Fruit fly (Drosophila melanogaster) whole organism, embryonic: Measurements from ENCODE around the gene dlg1.

Source experiments
- ATbp ChIP-seq: fragments of 200-800 bp; sonication (Bioruptor generic); optimal IDR thresholded peaks from 2 replicates; lab custom pipeline; 2017; ENCODE audit warnings: missing biosample characterization, mild to moderate bottlenecking, missing genetic modification characterization, missing genetic modification reagents
- Aef1 ChIP-seq: fragments of 200-800 bp; sonication (Bioruptor generic); IDR thresholded peaks from 3 replicates; pipeline ENCODE4 v1.3.6; 2022; ENCODE audit warnings: missing biosample characterization, missing genetic modification characterization
- Atf6 ChIP-seq: fragments of 200-800 bp; sonication (Bioruptor generic); IDR thresholded peaks from 2 replicates; pipeline ENCODE4 v1.3.6; 2022; ENCODE audit warnings: missing biosample characterization, missing genetic modification characterization
- B-H2 ChIP-seq: fragments of 200-800 bp; sonication (Bioruptor generic); optimal IDR thresholded peaks from 2 replicates; lab custom pipeline; 2018; ENCODE audit warnings: missing biosample characterization, mild to moderate bottlenecking, missing genetic modification characterization
- CG10267 ChIP-seq: fragments of 200-800 bp; sonication (Bioruptor generic); optimal IDR thresholded peaks from 2 replicates; lab custom pipeline; 2018; ENCODE audit warnings: missing biosample characterization, mild to moderate bottlenecking, missing genetic modification characterization, moderate library complexity
- CG10366 ChIP-seq: fragments of 200-800 bp; sonication (Bioruptor generic); IDR thresholded peaks from 2 replicates; pipeline ENCODE4 v1.3.6; 2022; ENCODE audit warnings: missing biosample characterization, missing genetic modification characterization
- CG13424 ChIP-seq: fragments of 200-800 bp; sonication (Bioruptor generic); optimal IDR thresholded peaks from 2 replicates; lab custom pipeline; 2019; ENCODE audit warnings: missing biosample characterization, mild to moderate bottlenecking, missing genetic modification characterization, moderate library complexity
- CG13624 ChIP-seq: fragments of 200-800 bp; sonication (Bioruptor generic); optimal IDR thresholded peaks from 2 replicates; lab custom pipeline; 2016; ENCODE audit warnings: missing biosample characterization, missing genetic modification characterization
- CG15073 ChIP-seq: fragments of 200-800 bp; sonication (Bioruptor generic); optimal IDR thresholded peaks from 2 replicates; lab custom pipeline; 2016; ENCODE audit warnings: missing biosample characterization, missing genetic modification characterization
- CG18599 ChIP-seq: fragments of 200-800 bp; sonication (Bioruptor generic); optimal IDR thresholded peaks from 3 replicates; lab custom pipeline; 2017; ENCODE audit warnings: missing biosample characterization, missing genetic modification characterization, mild to moderate bottlenecking, moderate library complexity, missing genetic modification reagents
- CG4707 ChIP-seq: fragments of 200-800 bp; sonication (Bioruptor generic); optimal IDR thresholded peaks from 2 replicates; lab custom pipeline; 2018; ENCODE audit warnings: missing biosample characterization, mild to moderate bottlenecking, missing genetic modification characterization, moderate library complexity
- CG6175 ChIP-seq: fragments of 200-800 bp; sonication (Bioruptor generic); IDR thresholded peaks from 3 replicates; pipeline ENCODE4 v1.3.6; 2022; ENCODE audit warnings: missing biosample characterization, missing genetic modification characterization
- CG6272 ChIP-seq: fragments of 200-800 bp; sonication (Bioruptor generic); IDR thresholded peaks from 2 replicates; pipeline ENCODE4 v1.3.6; 2022; ENCODE audit warnings: missing biosample characterization, missing genetic modification characterization
- CG6683 ChIP-seq: fragments of 200-800 bp; sonication (Bioruptor generic); optimal IDR thresholded peaks from 2 replicates; lab custom pipeline; 2017; ENCODE audit warnings: missing biosample characterization, mild to moderate bottlenecking, missing genetic modification characterization, missing genetic modification reagents
- Chrac-16 ChIP-seq: fragments of 200-800 bp; sonication (Bioruptor generic); optimal IDR thresholded peaks from 3 replicates; lab custom pipeline; 2016; ENCODE audit warnings: missing biosample characterization, missing genetic modification characterization
- Dll ChIP-seq: fragments of 200-800 bp; sonication (Bioruptor generic); IDR thresholded peaks from 4 replicates; pipeline ENCODE4 v1.3.6; 2022; ENCODE audit warnings: missing biosample characterization, missing genetic modification characterization; ENCODE audit not compliant: partially characterized antibody
- Dref ChIP-seq: fragments of 200-800 bp; sonication (Bioruptor generic); IDR thresholded peaks from 2 replicates; pipeline ENCODE4 v1.3.6; 2022; ENCODE audit warnings: missing biosample characterization, missing genetic modification characterization
- Fer3 ChIP-seq: fragments of 200-800 bp; sonication (Bioruptor generic); optimal IDR thresholded peaks from 2 replicates; lab custom pipeline; 2018; ENCODE audit warnings: missing biosample characterization, mild to moderate bottlenecking, missing genetic modification characterization, moderate library complexity
- Hey ChIP-seq: fragments of 200-800 bp; sonication (Bioruptor generic); optimal IDR thresholded peaks from 3 replicates; lab custom pipeline; 2018; ENCODE audit warnings: missing biosample characterization, mild to moderate bottlenecking, missing genetic modification characterization
- Hsf ChIP-seq: fragments of 200-800 bp; sonication (Bioruptor generic); optimal IDR thresholded peaks from 3 replicates; lab custom pipeline; 2016; ENCODE audit warnings: missing biosample characterization, missing genetic modification characterization
- Lpt ChIP-seq: fragments of >200 bp; optimal IDR thresholded peaks from 2 replicates; lab custom pipeline; 2018; ENCODE audit warnings: missing biosample characterization, missing genetic modification characterization
- MTF-1 ChIP-seq: fragments of 200-800 bp; sonication (Bioruptor generic); optimal IDR thresholded peaks from 2 replicates; lab custom pipeline; 2018; ENCODE audit warnings: missing biosample characterization, mild to moderate bottlenecking, missing genetic modification characterization, borderline replicate concordance
- Max ChIP-seq: fragments of 200-800 bp; sonication (Bioruptor generic); optimal IDR thresholded peaks from 2 replicates; lab custom pipeline; 2016; ENCODE audit warnings: missing biosample characterization, mild to moderate bottlenecking, missing genetic modification characterization
- Myb ChIP-seq: fragments of 200-800 bp; sonication (Bioruptor generic); optimal IDR thresholded peaks from 2 replicates; lab custom pipeline; 2016; ENCODE audit warnings: missing biosample characterization, missing genetic modification characterization
- Nf-YA ChIP-seq: fragments of 200-800 bp; sonication (Bioruptor generic); IDR thresholded peaks from 2 replicates; pipeline ENCODE4 v1.3.6; 2022; ENCODE audit warnings: missing biosample characterization, missing genetic modification characterization
- Scr ChIP-seq: fragments of 200-800 bp; sonication (Bioruptor generic); IDR thresholded peaks from 2 replicates; pipeline ENCODE4 v1.3.6; 2022; ENCODE audit warnings: missing biosample characterization, missing genetic modification characterization; ENCODE audit not compliant: partially characterized antibody
- br ChIP-seq: fragments of >200 bp; optimal IDR thresholded peaks from 2 replicates; lab custom pipeline; 2017
- cad ChIP-seq: fragments of >200 bp; optimal IDR thresholded peaks from 2 replicates; lab custom pipeline; 2017; ENCODE audit warnings: missing biosample characterization, missing genetic modification characterization
- cg ChIP-seq: fragments of 200-800 bp; sonication (Bioruptor generic); optimal IDR thresholded peaks from 3 replicates; lab custom pipeline; 2019; ENCODE audit warnings: missing biosample characterization, mild to moderate bottlenecking, missing genetic modification characterization, moderate library complexity
- chif ChIP-seq, 2 experiments: fragments of 200-800 bp; sonication (Bioruptor generic); optimal IDR thresholded peaks; 3 replicates each; lab custom pipeline; 2016; ENCODE audit warnings: missing biosample characterization in 2 of 2, missing genetic modification characterization in 2 of 2
- chm ChIP-seq: fragments of 200-800 bp; sonication (Bioruptor generic); IDR thresholded peaks from 2 replicates; pipeline ENCODE4 v1.3.6; 2022; ENCODE audit warnings: missing biosample characterization, missing genetic modification characterization
- dmrt99B ChIP-seq: fragments of 200-800 bp; sonication (Bioruptor generic); optimal IDR thresholded peaks from 2 replicates; lab custom pipeline; 2018; ENCODE audit warnings: missing biosample characterization, mild to moderate bottlenecking, missing genetic modification characterization, moderate library complexity
- esg ChIP-seq: fragments of 200-800 bp; sonication (Bioruptor generic); conservative IDR thresholded peaks from 2 replicates; pipeline ENCODE4 v1.3.6; 2022; ENCODE audit warnings: missing biosample characterization, missing genetic modification characterization
- exex ChIP-seq: fragments of 200-800 bp; sonication (Bioruptor generic); optimal IDR thresholded peaks from 4 replicates; lab custom pipeline; 2018; ENCODE audit warnings: missing biosample characterization, mild to moderate bottlenecking, missing genetic modification characterization, moderate library complexity
- eyg ChIP-seq: fragments of 200-800 bp; sonication (Bioruptor generic); optimal IDR thresholded peaks from 3 replicates; lab custom pipeline; 2016; ENCODE audit warnings: missing biosample characterization, missing genetic modification characterization
- fd96Cb ChIP-seq: fragments of 200-800 bp; sonication (Bioruptor generic); optimal IDR thresholded peaks from 2 replicates; lab custom pipeline; 2018; ENCODE audit warnings: missing biosample characterization, mild to moderate bottlenecking, missing genetic modification characterization, moderate library complexity
- ftz-f1 ChIP-seq: fragments of 200-800 bp; sonication (Bioruptor generic); optimal IDR thresholded peaks from 2 replicates; lab custom pipeline; 2016; ENCODE audit warnings: missing biosample characterization, missing genetic modification characterization
- ham ChIP-seq: fragments of 200-800 bp; sonication (Bioruptor generic); IDR thresholded peaks from 2 replicates; pipeline ENCODE4 v1.3.6; 2022; ENCODE audit warnings: missing biosample characterization, missing genetic modification characterization
- jing ChIP-seq: fragments of 200-800 bp; sonication (Bioruptor generic); optimal IDR thresholded peaks from 2 replicates; lab custom pipeline; 2018; ENCODE audit warnings: missing biosample characterization, mild to moderate bottlenecking, missing genetic modification characterization
- kah ChIP-seq: fragments of 200-800 bp; sonication (Bioruptor generic); optimal IDR thresholded peaks from 2 replicates; lab custom pipeline; 2018; ENCODE audit warnings: missing biosample characterization, mild to moderate bottlenecking, missing genetic modification characterization
- nom ChIP-seq: fragments of 200-800 bp; sonication (Bioruptor generic); optimal IDR thresholded peaks from 2 replicates; lab custom pipeline; 2017; ENCODE audit warnings: missing biosample characterization, missing genetic modification characterization, mild to moderate bottlenecking, moderate library complexity, missing genetic modification reagents
- peb ChIP-seq: fragments of 200-800 bp; sonication (Bioruptor generic); IDR thresholded peaks from 2 replicates; pipeline ENCODE4 v1.3.6; 2022; ENCODE audit warnings: missing biosample characterization, missing genetic modification characterization
- pros ChIP-seq: fragments of 200-800 bp; sonication (Bioruptor generic); optimal IDR thresholded peaks from 3 replicates; lab custom pipeline; 2019; ENCODE audit warnings: missing biosample characterization, mild to moderate bottlenecking, missing genetic modification characterization, moderate library complexity
- row ChIP-seq: fragments of 200-800 bp; sonication (Bioruptor generic); IDR thresholded peaks from 3 replicates; pipeline ENCODE4 v1.3.6; 2022; ENCODE audit warnings: missing biosample characterization, missing genetic modification characterization
- sima ChIP-seq: fragments of 200-800 bp; sonication (Bioruptor generic); optimal IDR thresholded peaks from 2 replicates; lab custom pipeline; 2016; ENCODE audit warnings: missing biosample characterization, missing genetic modification characterization
- sisA ChIP-seq: fragments of 200-800 bp; sonication (Bioruptor generic); IDR thresholded peaks from 2 replicates; pipeline ENCODE4 v1.3.6; 2022; ENCODE audit warnings: missing biosample characterization, missing genetic modification characterization
- sna ChIP-seq: fragments of 200-800 bp; sonication (Bioruptor generic); IDR thresholded peaks from 2 replicates; pipeline ENCODE4 v1.3.6; 2022; ENCODE audit warnings: missing biosample characterization, missing genetic modification characterization; ENCODE audit not compliant: partially characterized antibody
- twi ChIP-seq: fragments of 200-800 bp; optimal IDR thresholded peaks from 2 replicates; lab custom pipeline; 2019; ENCODE audit warnings: missing biosample characterization, mild to moderate bottlenecking, missing genetic modification characterization, moderate library complexity
- vnd ChIP-seq: fragments of 200-800 bp; sonication (Bioruptor generic); IDR thresholded peaks from 3 replicates; pipeline ENCODE4 v1.3.6; 2022; ENCODE audit warnings: missing biosample characterization, missing genetic modification characterization; ENCODE audit not compliant: partially characterized antibody
- wek ChIP-seq: fragments of 200-800 bp; sonication (Bioruptor generic); optimal IDR thresholded peaks from 3 replicates; lab custom pipeline; 2018; ENCODE audit warnings: missing biosample characterization, mild to moderate bottlenecking, missing genetic modification characterization, moderate library complexity

The dlg1 gene

DNA sequence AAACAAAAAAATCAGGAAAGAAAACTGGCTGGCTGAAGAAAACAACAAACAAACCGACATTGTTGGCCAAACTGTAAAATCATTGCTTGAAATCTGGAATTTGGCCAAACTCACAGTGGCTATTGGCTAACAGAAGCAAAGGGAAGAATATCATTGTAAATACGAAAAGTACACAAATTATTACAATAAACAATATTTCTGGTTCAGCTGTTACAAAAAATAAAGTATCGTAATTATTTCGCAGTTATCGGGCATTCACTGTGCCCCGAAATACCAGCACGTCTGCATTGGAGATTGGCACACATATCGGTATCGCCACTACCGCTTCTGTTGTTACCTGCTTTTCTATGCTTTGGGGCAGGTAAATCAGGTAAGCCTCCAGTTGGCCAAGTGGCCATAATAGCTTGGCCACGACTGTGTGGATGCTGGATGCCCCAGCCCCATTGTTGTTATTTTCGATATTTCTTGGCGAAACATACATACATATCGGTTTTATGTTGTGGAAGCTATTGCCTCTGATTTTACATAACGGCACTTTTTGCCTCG is 81.6 kb downstream of the dlg1 start (continued):
- no peak for TF ChIP-seq Lpt (GFP tag; lab: Kevin White, UChicago)
- TF ChIP-seq CG6683 (GFP tag; lab: Kevin White, UChicago) = no peak
- peak; percentile 53 for TF ChIP-seq CG13424 (tag; lab: Kevin White, UChicago)
- no peak for TF ChIP-seq cg (GFP tag; lab: Kevin White, UChicago)
- peak in 1 of 2 experiments; percentile 22 for TF ChIP-seq chif (GFP tag; optimal IDR thresholded peaks at IDR 0.05; lab: Kevin White, UChicago)
- no peak for TF ChIP-seq Max
- no peak for TF ChIP-seq twi (tag; lab: Kevin White, UChicago)
- no peak for TF ChIP-seq jing (GFP tag; lab: Kevin White, UChicago)
- no peak for TF ChIP-seq Dll (GFP tag; lab: Robert Waterston, UW)
- peak; percentile 67 for TF ChIP-seq Atf6
- peak; percentile 35; the same call in 1 of the 2 replicates for TF ChIP-seq CG6272 (GFP tag; lab: Robert Waterston, UW)
- TF ChIP-seq CG4707 (GFP tag; lab: Kevin White, UChicago) = no peak
- peak; percentile 36 for TF ChIP-seq Fer3 (tag; lab: Kevin White, UChicago)
- TF ChIP-seq CG10267 (tag; lab: Kevin White, UChicago) = no peak
- no peak for TF ChIP-seq Scr (GFP tag; lab: Robert Waterston, UW)
- no peak for TF ChIP-seq sima
- no peak for TF ChIP-seq B-H2 (GFP tag; lab: Kevin White, UChicago)
- 0 out of 3 replicates have a peak, but pooled peaks have one; percentile 37 for TF ChIP-seq CG6175 (GFP tag; lab: Robert Waterston, UW)
- no peak for TF ChIP-seq br (lab: Kevin White, UChicago)
- TF ChIP-seq chm = 0 out of 2 replicates have a peak, but pooled peaks have one; percentile 31
- no peak for TF ChIP-seq ATbp (GFP tag; lab: Kevin White, UChicago)
- peak; percentile 17 for TF ChIP-seq CG18599 (GFP tag; lab: Kevin White, UChicago)
- TF ChIP-seq CG13624 (GFP tag; lab: Kevin White, UChicago) = peak; percentile 54
- 0 out of 2 replicates have a peak, but pooled peaks have one; percentile 10 for TF ChIP-seq esg
- TF ChIP-seq exex = no peak
- TF ChIP-seq Chrac-16 (GFP tag; lab: Kevin White, UChicago) = peak; percentile 31
- TF ChIP-seq CG10366 (GFP tag; lab: Robert Waterston, UW) = peak; percentile 53; the same call in 1 of the 2 replicates
- TF ChIP-seq ftz-f1 = no peak
- peak; percentile 27 for TF ChIP-seq Hsf (GFP tag; lab: Kevin White, UChicago)
- peak; percentile 17 for TF ChIP-seq Myb (GFP tag; lab: Kevin White, UChicago)
- TF ChIP-seq peb (GFP tag; lab: Robert Waterston, UW) = no peak
- TF ChIP-seq pros = no peak
- TF ChIP-seq MTF-1 (GFP tag; lab: Kevin White, UChicago) = no peak
- TF ChIP-seq nom (GFP tag; lab: Kevin White, UChicago) = no peak
- peak; percentile 32 for TF ChIP-seq kah
- TF ChIP-seq CG15073 (GFP tag; lab: Kevin White, UChicago) = peak; percentile 13
- TF ChIP-seq eyg (GFP tag; lab: Kevin White, UChicago) = no peak
- peak; percentile 2 for TF ChIP-seq fd96Cb (tag; lab: Kevin White, UChicago)
- TF ChIP-seq Aef1 = peak; percentile 52; the same call in 1 of the 3 replicates
- TF ChIP-seq ham (GFP tag; lab: Robert Waterston, UW) = no peak
- peak; percentile 64 for TF ChIP-seq row
- no peak for TF ChIP-seq Hey (tag; lab: Kevin White, UChicago)
- peak; percentile 66 for TF ChIP-seq dmrt99B (tag; lab: Kevin White, UChicago)
- peak; percentile 2 for TF ChIP-seq wek (GFP tag; lab: Kevin White, UChicago)
- TF ChIP-seq vnd (GFP tag; lab: Robert Waterston, UW) = no peak
- TF ChIP-seq cad (GFP tag; lab: Kevin White, UChicago) = no peak
- TF ChIP-seq Dref (GFP tag; lab: Robert Waterston, UW) = no peak
- TF ChIP-seq sna (GFP tag; lab: Robert Waterston, UW) = no peak
- peak; percentile 75 for TF ChIP-seq sisA
- no peak for TF ChIP-seq Nf-YA (GFP tag; lab: Robert Waterston, UW)
